Fruit fly (Drosophila melanogaster): ENCODE measurements around the gene RFeSP.

The RFeSP gene

dm6 chr2L:1637832-1638649 lies 24.1 kb upstream of the RFeSP start (continued):
- TF ChIP-seq jigr1 (GFP tag; IDR thresholded peaks at IDR 0.05) (no peak), zfh2 (GFP tag; optimal IDR thresholded peaks at IDR 0.05) (no peak), CHES-1-like (GFP tag; optimal IDR thresholded peaks at IDR 0.05) (peak; percentile 30), rib (GFP tag; IDR thresholded peaks at IDR 0.05) (0 out of 2 replicates have a peak, but pooled peaks have one; percentile 12), Max (GFP tag; optimal IDR thresholded peaks at IDR 0.05) (no peak), CG10147 (GFP tag; optimal IDR thresholded peaks at IDR 0.05) (no peak), CG1792 (GFP tag; optimal IDR thresholded peaks at IDR 0.05) (no peak), nmo (GFP tag; optimal IDR thresholded peaks at IDR 0.05) (no peak), CG13296 (GFP tag; optimal IDR thresholded peaks at IDR 0.05) (peak; percentile 57), eve (GFP tag; optimal IDR thresholded peaks at IDR 0.05) (peak in 1 of 2 experiments; percentile 49), lilli (GFP tag; optimal IDR thresholded peaks at IDR 0.05) (no peak), CG11504 (tag; optimal IDR thresholded peaks at IDR 0.05) (no peak), p53 (GFP tag; optimal IDR thresholded peaks at IDR 0.05) (no peak), cg (GFP tag; optimal IDR thresholded peaks at IDR 0.05) (peak; percentile 75), D19A (tag; optimal IDR thresholded peaks at IDR 0.05) (no peak), ci (GFP tag; IDR thresholded peaks at IDR 0.05) (no peak), stwl (tag; optimal IDR thresholded peaks at IDR 0.05) (no peak), Hr3 (GFP tag; optimal IDR thresholded peaks at IDR 0.05) (no peak), HHEX (GFP tag; optimal IDR thresholded peaks at IDR 0.05) (peak; percentile 44), CG18619 (GFP tag; optimal IDR thresholded peaks at IDR 0.05) (peak; percentile 11), abd-A (tag; optimal IDR thresholded peaks at IDR 0.05) (peak; percentile 37), CG4360 (GFP tag; IDR thresholded peaks at IDR 0.05) (no peak), pan (optimal IDR thresholded peaks at IDR 0.05) (no peak), pan (GFP tag; optimal IDR thresholded peaks at IDR 0.05 in 1 of 2, IDR thresholded peaks at IDR 0.05 in 1 of 2) (peak in 1 of 2 experiments; percentile 11), CG3726 (GFP tag; IDR thresholded peaks at IDR 0.05) (no peak), Atf6 (GFP tag; IDR thresholded peaks at IDR 0.05) (no peak), CG8290 (GFP tag; optimal IDR thresholded peaks at IDR 0.05) (no peak), CG8290 (tag; optimal IDR thresholded peaks at IDR 0.05) (peak in 1 of 2 experiments; percentile 54), CG11696 (GFP tag; IDR thresholded peaks at IDR 0.05) (peak; percentile 50; the same call in 1 of the 2 replicates), CG13894 (tag; optimal IDR thresholded peaks at IDR 0.05) (peak; percentile 23), CG34422 (GFP tag; IDR thresholded peaks at IDR 0.05) (no peak; the same call in 2 of the 3 replicates), CG11695 (GFP tag; IDR thresholded peaks at IDR 0.05) (no peak), dan (GFP tag; IDR thresholded peaks at IDR 0.05) (no peak), ftz-f1 (GFP tag; optimal IDR thresholded peaks at IDR 0.05) (peak; percentile 89), nau (GFP tag; optimal IDR thresholded peaks at IDR 0.05) (peak; percentile 29), CG10321 (GFP tag; IDR thresholded peaks at IDR 0.05) (no peak), Ravus (GFP tag; IDR thresholded peaks at IDR 0.05) (no peak), HmgD (GFP tag; optimal IDR thresholded peaks at IDR 0.05) (no peak), CG2120 (GFP tag; optimal IDR thresholded peaks at IDR 0.05) (no peak), CG12299 (tag; optimal IDR thresholded peaks at IDR 0.05) (no peak), CG18599 (GFP tag; optimal IDR thresholded peaks at IDR 0.05) (peak; percentile 52), Atf-2 (GFP tag; optimal IDR thresholded peaks at IDR 0.05) (no peak), dysf (GFP tag; IDR thresholded peaks at IDR 0.05) (peak; percentile 10; the same call in 1 of the 3 replicates), sqz (GFP tag; optimal IDR thresholded peaks at IDR 0.05) (peak; percentile 72), so (GFP tag; IDR thresholded peaks at IDR 0.05) (no peak), mirr (GFP tag; optimal IDR thresholded peaks at IDR 0.05) (no peak), az2 (GFP tag; optimal IDR thresholded peaks at IDR 0.05) (no peak), CG17568 (GFP tag; optimal IDR thresholded peaks at IDR 0.05) (peak; percentile 30), CG17912 (GFP tag; optimal IDR thresholded peaks at IDR 0.05) (no peak), BtbVII (GFP tag; optimal IDR thresholded peaks at IDR 0.05) (peak; percentile 11)

All from whole organism, embryonic.